Worm (Caenorhabditis elegans) whole organism, midembryonic: Measurements from ENCODE around the gene pqn-16.

Experiments used
- cog-1 ChIP-seq: sonication (generic microtip); optimal IDR thresholded peaks from 2 replicates; lab custom pipeline; 2016; ENCODE audit warnings: missing genetic modification characterization, missing compliant biosample characterization
- flt-1 ChIP-seq: fragments of 200-800 bp; sonication (Bioruptor generic); IDR thresholded peaks from 2 replicates; pipeline ENCODE4 v1.3.6; 2022; ENCODE audit warnings: missing genetic modification characterization, missing compliant biosample characterization
- klf-2 ChIP-seq: fragments of 200-800 bp; sonication (Bioruptor generic); conservative IDR thresholded peaks from 2 replicates; pipeline ENCODE4 v1.3.6; 2022; ENCODE audit warnings: missing genetic modification reagents, missing genetic modification characterization, missing compliant biosample characterization
- med-1 ChIP-seq: sonication (generic microtip); optimal IDR thresholded peaks from 2 replicates; lab custom pipeline; 2017; ENCODE audit warnings: missing genetic modification characterization, mild to moderate bottlenecking, missing compliant biosample characterization, antibody characterized with exemption, missing genetic modification reagents; ENCODE audit not compliant: insufficient read depth
- ref-1 ChIP-seq: fragments of 200-800 bp; sonication (Bioruptor generic); conservative IDR thresholded peaks from 2 replicates; pipeline ENCODE4 v1.3.6; 2022; ENCODE audit warnings: missing genetic modification reagents, missing genetic modification characterization, missing compliant biosample characterization
- ztf-23 ChIP-seq: fragments of 200-800 bp; sonication (Bioruptor generic); IDR thresholded peaks from 2 replicates; pipeline ENCODE4 v1.3.6; 2022; ENCODE audit warnings: missing genetic modification reagents, missing genetic modification characterization, missing compliant biosample characterization

ce11 chrV:9125345-9125744 lies 48.5 kb upstream of the pqn-16 start, which contains the start of gene F21C10.5:
- TF ChIP-seq flt-1 (GFP tag; lab: Robert Waterston, UW) (no peak), ztf-23 (GFP tag; lab: Robert Waterston, UW) (no peak), cog-1 (tag; lab: Kevin White, UChicago) (no peak), med-1 (GFP tag; lab: Kevin White, UChicago) (no peak), klf-2 (no peak), ref-1 (no peak)
